Worm (Caenorhabditis elegans) whole organism, mixed stage, embryonic: ENCODE results near the gene C37C3.9.

Experiments used
- elt-1 ChIP-seq: sonication (generic microtip); optimal IDR thresholded peaks from 2 replicates; lab custom pipeline; 2017; ENCODE audit warnings: missing genetic modification characterization, mild to moderate bottlenecking, missing compliant biosample characterization, antibody characterized with exemption, moderate library complexity, borderline replicate concordance; ENCODE audit not compliant: insufficient read depth
- nhr-12 ChIP-seq: fragments of 150-350 bp; optimal IDR thresholded peaks from 2 replicates; lab custom pipeline; 2014; ENCODE audit warnings: missing biosample characterization, missing genetic modification characterization
- nhr-76 ChIP-seq: sonication (generic microtip); optimal IDR thresholded peaks from 2 replicates; lab custom pipeline; 2017; ENCODE audit warnings: missing biosample characterization, missing genetic modification characterization
- pha-4 ChIP-seq: fragments of 150-350 bp; optimal IDR thresholded peaks from 2 replicates; lab custom pipeline; 2018; ENCODE audit warnings: missing biosample characterization, missing genetic modification reagents, missing genetic modification characterization
- snpc-4 ChIP-seq: fragments of 150-350 bp; optimal IDR thresholded peaks from 2 replicates; lab custom pipeline; 2014; ENCODE audit warnings: missing biosample characterization, missing genetic modification characterization

ce11 chrV:7893812-7894381, 39.4 kb upstream of the C37C3.9 start, which contains the start of gene F40A3.6:
- TF ChIP-seq elt-1 (tag; lab: Kevin White, UChicago) (no peak), snpc-4 (tag; lab: Kevin White, UChicago) (no peak), nhr-76 (no peak), pha-4 (tag; lab: Kevin White, UChicago) (no peak), nhr-12 (tag; lab: Kevin White, UChicago) (no peak)
